Worm (Caenorhabditis elegans) whole organism, L3 larva: ENCODE results near the gene lec-5.

Experiments used
- R02D3.7 ChIP-seq: fragments of 150-350 bp; optimal IDR thresholded peaks from 2 replicates; lab custom pipeline; 2014; ENCODE audit warnings: missing biosample characterization, missing genetic modification characterization
- aly-2 ChIP-seq: fragments of 150-350 bp; optimal IDR thresholded peaks from 2 replicates; lab custom pipeline; 2014; ENCODE audit warnings: missing biosample characterization, missing genetic modification characterization
- ama-1 ChIP-seq: fragments of 150-350 bp; optimal IDR thresholded peaks from 2 replicates; lab custom pipeline; 2018
- ceh-28 ChIP-seq: fragments of 150-350 bp; optimal IDR thresholded peaks from 2 replicates; lab custom pipeline; 2014; ENCODE audit warnings: missing biosample characterization, missing genetic modification reagents, missing genetic modification characterization
- ceh-82 ChIP-seq: fragments of 150-350 bp; optimal IDR thresholded peaks from 2 replicates; lab custom pipeline; 2014; ENCODE audit warnings: missing biosample characterization, missing genetic modification characterization
- egl-27 ChIP-seq: sonication (generic microtip); optimal IDR thresholded peaks from 4 replicates; lab custom pipeline; 2017; ENCODE audit warnings: missing biosample characterization, missing genetic modification reagents, missing genetic modification characterization
- egl-5 ChIP-seq: fragments of 150-350 bp; optimal IDR thresholded peaks from 2 replicates; lab custom pipeline; 2017; ENCODE audit warnings: missing biosample characterization, missing genetic modification reagents, missing genetic modification characterization, inconsistent platforms
- elt-2 ChIP-seq: sonication (generic microtip); optimal IDR thresholded peaks from 2 replicates; lab custom pipeline; 2016; ENCODE audit warnings: missing genetic modification reagents, mild to moderate bottlenecking, missing genetic modification characterization, missing compliant biosample characterization
- elt-3 ChIP-seq, 3 experiments: fragments of 150-350 bp in 1 of 3; sonication (generic microtip) in 2 of 3; optimal IDR thresholded peaks; 2 replicates in 2 of 3; 4 replicates in 1 of 3; lab custom pipeline; 2014 to 2017; ENCODE audit warnings: missing biosample characterization in 3 of 3, missing genetic modification characterization in 3 of 3
- eor-1 ChIP-seq, 2 experiments: fragments of 150-350 bp; optimal IDR thresholded peaks; 2 replicates each; lab custom pipeline; 2014 to 2018; ENCODE audit warnings: missing biosample characterization in 2 of 2, missing genetic modification characterization in 2 of 2
- fkh-10 ChIP-seq: sonication (generic microtip); optimal IDR thresholded peaks from 2 replicates; lab custom pipeline; 2017; ENCODE audit warnings: missing biosample characterization, missing genetic modification reagents, missing genetic modification characterization
- fos-1 ChIP-seq: fragments of 150-350 bp; optimal IDR thresholded peaks from 2 replicates; lab custom pipeline; 2014; ENCODE audit warnings: missing biosample characterization, missing genetic modification characterization
- hmg-11 ChIP-seq: sonication (generic microtip); optimal IDR thresholded peaks from 2 replicates; lab custom pipeline; 2016; ENCODE audit warnings: missing genetic modification characterization, missing compliant biosample characterization
- jun-1 ChIP-seq: fragments of 150-350 bp; optimal IDR thresholded peaks from 2 replicates; lab custom pipeline; 2014; ENCODE audit warnings: missing biosample characterization, missing genetic modification reagents, missing genetic modification characterization
- mml-1 ChIP-seq: fragments of 150-350 bp; sonication (generic microtip); optimal IDR thresholded peaks from 3 replicates; lab custom pipeline; 2014; ENCODE audit warnings: missing biosample characterization, missing genetic modification characterization
- nfya-1 ChIP-seq: sonication (generic microtip); optimal IDR thresholded peaks from 2 replicates; lab custom pipeline; 2017; ENCODE audit warnings: missing genetic modification characterization, mild to moderate bottlenecking, missing compliant biosample characterization, antibody characterized with exemption, moderate library complexity; ENCODE audit not compliant: insufficient read depth
- nhr-12 ChIP-seq: fragments of 150-350 bp; optimal IDR thresholded peaks from 2 replicates; lab custom pipeline; 2014; ENCODE audit warnings: missing biosample characterization, missing genetic modification characterization
- nhr-28 ChIP-seq: fragments of 150-350 bp; optimal IDR thresholded peaks from 2 replicates; lab custom pipeline; 2014; ENCODE audit warnings: missing biosample characterization, missing genetic modification characterization
- nhr-43 ChIP-seq: sonication (generic microtip); optimal IDR thresholded peaks from 2 replicates; lab custom pipeline; 2016; ENCODE audit warnings: mild to moderate bottlenecking, missing genetic modification characterization, missing compliant biosample characterization; ENCODE audit not compliant: poor library complexity, severe bottlenecking
- nhr-67 ChIP-seq: fragments of 150-350 bp; optimal IDR thresholded peaks from 2 replicates; lab custom pipeline; 2014; ENCODE audit warnings: missing biosample characterization, missing genetic modification characterization
- nhr-76 ChIP-seq: fragments of 150-350 bp; sonication (generic microtip); optimal IDR thresholded peaks from 5 replicates; lab custom pipeline; 2014; ENCODE audit warnings: missing biosample characterization, missing genetic modification characterization
- nhr-77 ChIP-seq: fragments of 150-350 bp; optimal IDR thresholded peaks from 2 replicates; lab custom pipeline; 2014; ENCODE audit warnings: missing biosample characterization, missing genetic modification characterization
- pha-4 ChIP-seq: fragments of 150-350 bp; optimal IDR thresholded peaks from 2 replicates; lab custom pipeline; 2014; ENCODE audit warnings: missing biosample characterization, missing genetic modification reagents, missing genetic modification characterization
- pqm-1 ChIP-seq: fragments of 150-350 bp; optimal IDR thresholded peaks from 2 replicates; lab custom pipeline; 2017; ENCODE audit warnings: missing biosample characterization, missing genetic modification characterization, inconsistent platforms
- sea-2 ChIP-seq: fragments of 150-350 bp; sonication (generic microtip); optimal IDR thresholded peaks from 4 replicates; lab custom pipeline; 2014; ENCODE audit warnings: missing biosample characterization, missing genetic modification reagents, missing genetic modification characterization
- skn-1 ChIP-seq: fragments of 150-350 bp; optimal IDR thresholded peaks from 2 replicates; lab custom pipeline; 2014; ENCODE audit warnings: missing biosample characterization, missing genetic modification characterization
- snpc-4 ChIP-seq: fragments of 150-350 bp; optimal IDR thresholded peaks from 2 replicates; lab custom pipeline; 2014; ENCODE audit warnings: missing biosample characterization, missing genetic modification characterization
- unc-39 ChIP-seq: sonication (generic microtip); optimal IDR thresholded peaks from 4 replicates; lab custom pipeline; 2017; ENCODE audit warnings: missing biosample characterization, missing genetic modification characterization
- unc-62 ChIP-seq: fragments of 150-350 bp; sonication (generic microtip); optimal IDR thresholded peaks from 4 replicates; lab custom pipeline; 2014; ENCODE audit warnings: missing biosample characterization, missing genetic modification reagents, missing genetic modification characterization
- zag-1 ChIP-seq: fragments of 150-350 bp; optimal IDR thresholded peaks from 2 replicates; lab custom pipeline; 2014; ENCODE audit warnings: missing biosample characterization, missing genetic modification characterization

Gene lec-5

ce11 chrII:5806563-5806962, 34.3 kb downstream of the lec-5 start:
- TF ChIP-seq unc-62 (GFP tag; lab: Kevin White, UChicago) (no peak), elt-2 (tag; lab: Kevin White, UChicago) (peak; percentile 97), nhr-67 (tag; lab: Kevin White, UChicago) (no peak), pqm-1 (tag; lab: Kevin White, UChicago) (peak; percentile 63)

- TF ChIP-seq nhr-76, result no peak
- TF ChIP-seq aly-2 (tag; lab: Kevin White, UChicago), result no peak
- TF ChIP-seq ama-1 (lab: Kevin White, UChicago), result peak; percentile 9
- TF ChIP-seq jun-1 (tag; lab: Kevin White, UChicago), result no peak
- TF ChIP-seq eor-1 (tag; optimal IDR thresholded peaks at IDR 0.05; lab: Kevin White, UChicago), result no peak
- TF ChIP-seq pqm-1 (tag; lab: Kevin White, UChicago), result peak; percentile 54
- TF ChIP-seq sea-2 (GFP tag; lab: Kevin White, UChicago), result no peak
- no peak for TF ChIP-seq skn-1 (tag; lab: Kevin White, UChicago)
- no peak for TF ChIP-seq mml-1 (tag; lab: Kevin White, UChicago)
- TF ChIP-seq elt-2 (tag; lab: Kevin White, UChicago), result peak; percentile 86
- no peak for TF ChIP-seq fkh-10
- TF ChIP-seq nhr-12 (tag; lab: Kevin White, UChicago), result no peak
- peak; percentile 9 for TF ChIP-seq pha-4 (tag; lab: Kevin White, UChicago)
- TF ChIP-seq nhr-28 (tag; lab: Kevin White, UChicago), result no peak
- no peak for TF ChIP-seq unc-62 (GFP tag; lab: Kevin White, UChicago)
- TF ChIP-seq hmg-11 (tag; lab: Kevin White, UChicago), result no peak
- TF ChIP-seq nfya-1 (tag; lab: Kevin White, UChicago), result no peak
- no peak for TF ChIP-seq ceh-82 (tag; lab: Kevin White, UChicago)
- TF ChIP-seq, all 47 proteins: peak for 4
These were observed 35.6 kb downstream of the lec-5 start, which contains the start of gene K05F1.10 for ce11 chrII:5805303-5805702. Gene K05F1.10 (minus strand): TSS chrII:5805473.

- peak; percentile 8 for TF ChIP-seq pha-4 (tag; lab: Kevin White, UChicago)
- TF ChIP-seq egl-27 (tag; lab: Kevin White, UChicago), result no peak
- peak; percentile 25 for TF ChIP-seq pqm-1 (tag; lab: Kevin White, UChicago)
- TF ChIP-seq elt-2 (tag; lab: Kevin White, UChicago), result peak; percentile 93
These were observed 36.6 kb downstream of the lec-5 start for ce11 chrII:5804288-5804687.

- TF ChIP-seq nhr-43 (tag; lab: Kevin White, UChicago), result no peak
- no peak for TF ChIP-seq elt-2 (tag; lab: Kevin White, UChicago)
These were observed 39.8 kb downstream of the lec-5 start, which contains the start of the genes K05F1.9 and K05F1.1 for ce11 chrII:5801075-5801474. Gene K05F1.9 (minus strand): TSS chrII:5801175. Gene K05F1.1 (plus strand): TSS chrII:5801382.

- no peak for TF ChIP-seq snpc-4 (tag; lab: Kevin White, UChicago)
- TF ChIP-seq egl-5 (tag; lab: Kevin White, UChicago), result no peak
- no peak for TF ChIP-seq nhr-77
- no peak for TF ChIP-seq hmg-11 (tag; lab: Kevin White, UChicago)
- TF ChIP-seq skn-1 (tag; lab: Kevin White, UChicago), result no peak
- no peak for TF ChIP-seq aly-2 (tag; lab: Kevin White, UChicago)
- TF ChIP-seq pha-4 (tag; lab: Kevin White, UChicago), result no peak
- TF ChIP-seq unc-39 (tag; lab: Kevin White, UChicago), result no peak
- no peak for TF ChIP-seq zag-1 (tag; lab: Kevin White, UChicago)
- no peak for TF ChIP-seq nhr-28 (tag; lab: Kevin White, UChicago)
- TF ChIP-seq elt-3 (tag; optimal IDR thresholded peaks at IDR 0.05; lab: Kevin White, UChicago), result no peak
- TF ChIP-seq R02D3.7 (tag; lab: Kevin White, UChicago), result no peak
- no peak for TF ChIP-seq fos-1
- no peak for TF ChIP-seq ceh-28
- no peak for TF ChIP-seq eor-1 (tag; optimal IDR thresholded peaks at IDR 0.05; lab: Kevin White, UChicago)
- no peak for TF ChIP-seq sea-2 (GFP tag; lab: Kevin White, UChicago)
- TF ChIP-seq, all 47 proteins: peak for 0
These were observed 41.4 kb downstream of the lec-5 start, which contains the start of gene K05F1.8 for ce11 chrII:5799553-5799952. Gene K05F1.8 (minus strand): TSS chrII:5799653.
